Worm (Caenorhabditis elegans) whole organism, L1 larva: Measurements from ENCODE around the gene K01A11.3.

ENCODE experiments used
- C04F5.9 ChIP-seq: sonication (generic microtip); optimal IDR thresholded peaks from 2 replicates; lab custom pipeline; 2016; ENCODE audit warnings: missing genetic modification characterization, missing compliant biosample characterization
- C16A3.4 ChIP-seq: fragments of 150-350 bp; optimal IDR thresholded peaks from 2 replicates; lab custom pipeline; 2014; ENCODE audit warnings: missing biosample characterization, missing genetic modification characterization
- C34B4.2 ChIP-seq: sonication (generic microtip); optimal IDR thresholded peaks from 2 replicates; lab custom pipeline; 2017; ENCODE audit warnings: mild to moderate bottlenecking, missing genetic modification characterization, missing compliant biosample characterization
- F16B12.6 ChIP-seq: fragments of 150-350 bp; optimal IDR thresholded peaks from 2 replicates; lab custom pipeline; 2014; ENCODE audit warnings: missing biosample characterization, missing genetic modification characterization
- Y116A8C.19 ChIP-seq: sonication (generic microtip); optimal IDR thresholded peaks from 2 replicates; lab custom pipeline; 2016; ENCODE audit warnings: missing compliant biosample characterization, missing genetic modification characterization, borderline replicate concordance
- alr-1 ChIP-seq: fragments of 200-800 bp; sonication (Bioruptor generic); optimal IDR thresholded peaks from 2 replicates; lab custom pipeline; 2018; ENCODE audit warnings: borderline replicate concordance, mild to moderate bottlenecking, missing genetic modification characterization, missing compliant biosample characterization
- aly-2 ChIP-seq: fragments of 150-350 bp; optimal IDR thresholded peaks from 2 replicates; lab custom pipeline; 2014; ENCODE audit warnings: missing biosample characterization, missing genetic modification characterization
- blmp-1 ChIP-seq: fragments of 150-350 bp; optimal IDR thresholded peaks from 2 replicates; lab custom pipeline; 2014; ENCODE audit warnings: missing biosample characterization, missing genetic modification characterization
- ceh-88 ChIP-seq: fragments of 200-800 bp; sonication (Bioruptor generic); IDR thresholded peaks from 2 replicates; pipeline ENCODE4 v1.3.6; 2022; ENCODE audit warnings: missing genetic modification characterization, missing compliant biosample characterization
- ceh-90 ChIP-seq: sonication (generic microtip); optimal IDR thresholded peaks from 2 replicates; lab custom pipeline; 2016; ENCODE audit warnings: missing genetic modification characterization, missing compliant biosample characterization
- efl-1 ChIP-seq, 4 experiments: fragments of 150-350 bp; optimal IDR thresholded peaks in 3 of 4; peaks in 1 of 4; 1 replicate in 1 of 4; 2 replicates in 3 of 4; lab custom pipeline; 2014; ENCODE audit warnings: missing biosample characterization in 2 of 4, missing genetic modification characterization in 2 of 4, missing genetic modification reagents in 2 of 4
- efl-3 ChIP-seq: fragments of 200-800 bp; sonication (Bioruptor generic); optimal IDR thresholded peaks from 2 replicates; lab custom pipeline; 2018; ENCODE audit warnings: mild to moderate bottlenecking, missing genetic modification characterization, missing compliant biosample characterization
- elt-3 ChIP-seq, 6 experiments: fragments of 150-350 bp in 1 of 6; sonication (generic microtip); optimal IDR thresholded peaks; 2 replicates each; lab custom pipeline; 2017 to 2018; ENCODE audit warnings: missing biosample characterization in 6 of 6, missing genetic modification characterization in 6 of 6, inconsistent platforms in 1 of 6
- ets-5 ChIP-seq: fragments of 200-800 bp; sonication (Bioruptor generic); IDR thresholded peaks from 2 replicates; pipeline ENCODE4 v1.3.6; 2022; ENCODE audit warnings: missing genetic modification characterization, missing compliant biosample characterization
- fkh-8 ChIP-seq: sonication (generic microtip); optimal IDR thresholded peaks from 2 replicates; lab custom pipeline; 2016; ENCODE audit warnings: mild to moderate bottlenecking, missing genetic modification characterization, missing compliant biosample characterization
- grh-1 ChIP-seq: fragments of 200-800 bp; sonication (Bioruptor generic); IDR thresholded peaks from 2 replicates; pipeline ENCODE4 v1.3.6; 2022; ENCODE audit warnings: missing genetic modification reagents, missing genetic modification characterization, missing compliant biosample characterization
- irx-1 ChIP-seq: sonication (generic microtip); optimal IDR thresholded peaks from 2 replicates; lab custom pipeline; 2016; ENCODE audit warnings: missing genetic modification characterization, missing compliant biosample characterization
- isw-1 ChIP-seq: fragments of 200-800 bp; sonication (Bioruptor generic); IDR thresholded peaks from 2 replicates; pipeline ENCODE4 v1.3.6; 2022; ENCODE audit warnings: missing genetic modification characterization, missing compliant biosample characterization
- lin-14 ChIP-seq: fragments of 200-800 bp; sonication (Bioruptor generic); optimal IDR thresholded peaks from 2 replicates; lab custom pipeline; 2018; ENCODE audit warnings: mild to moderate bottlenecking, missing genetic modification characterization, moderate library complexity, missing compliant biosample characterization
- lin-35 ChIP-seq, 2 experiments: fragments of 150-350 bp; optimal IDR thresholded peaks; 2 replicates each; lab custom pipeline; 2014; ENCODE audit warnings: missing biosample characterization in 2 of 2, missing genetic modification characterization in 2 of 2, missing genetic modification reagents in 2 of 2
- lin-39 ChIP-seq: fragments of 150-350 bp; optimal IDR thresholded peaks from 2 replicates; lab custom pipeline; 2014; ENCODE audit warnings: missing biosample characterization, missing genetic modification reagents, missing genetic modification characterization
- lir-3 ChIP-seq: sonication (generic microtip); optimal IDR thresholded peaks from 2 replicates; lab custom pipeline; 2016; ENCODE audit warnings: mild to moderate bottlenecking, missing genetic modification characterization, moderate library complexity, missing compliant biosample characterization; ENCODE audit not compliant: poor library complexity
- nhr-11 ChIP-seq: fragments of 150-350 bp; optimal IDR thresholded peaks from 2 replicates; lab custom pipeline; 2014; ENCODE audit warnings: missing biosample characterization, missing genetic modification characterization
- nhr-12 ChIP-seq: sonication (generic microtip); optimal IDR thresholded peaks from 2 replicates; lab custom pipeline; 2017; ENCODE audit warnings: missing biosample characterization, missing genetic modification characterization
- nhr-19 ChIP-seq: fragments of 200-800 bp; sonication (Bioruptor generic); conservative IDR thresholded peaks from 2 replicates; pipeline ENCODE4 v1.3.6; 2022; ENCODE audit warnings: missing genetic modification characterization, missing compliant biosample characterization
- nhr-20 ChIP-seq: sonication (generic microtip); optimal IDR thresholded peaks from 2 replicates; lab custom pipeline; 2016; ENCODE audit warnings: mild to moderate bottlenecking, missing genetic modification characterization, missing compliant biosample characterization
- nhr-28 ChIP-seq: fragments of 150-350 bp; optimal IDR thresholded peaks from 2 replicates; lab custom pipeline; 2014; ENCODE audit warnings: missing biosample characterization, missing genetic modification characterization
- nhr-47 ChIP-seq: sonication (generic microtip); optimal IDR thresholded peaks from 2 replicates; lab custom pipeline; 2016; ENCODE audit warnings: mild to moderate bottlenecking, missing genetic modification characterization, moderate library complexity, missing compliant biosample characterization
- nhr-85 ChIP-seq: sonication (generic microtip); peaks from one replicate; lab custom pipeline; 2016; ENCODE audit warnings: missing genetic modification characterization, inconsistent platforms, missing compliant biosample characterization
- nhr-90 ChIP-seq: sonication (generic microtip); optimal IDR thresholded peaks from 2 replicates; lab custom pipeline; 2016; ENCODE audit warnings: mild to moderate bottlenecking, missing genetic modification characterization, missing compliant biosample characterization; ENCODE audit not compliant: poor library complexity
- pag-3 ChIP-seq: sonication (generic microtip); optimal IDR thresholded peaks from 2 replicates; lab custom pipeline; 2017; ENCODE audit warnings: missing genetic modification characterization, mild to moderate bottlenecking, missing compliant biosample characterization, antibody characterized with exemption, borderline replicate concordance; ENCODE audit not compliant: insufficient read depth
- pax-3 ChIP-seq: fragments of 200-800 bp; sonication (Bioruptor generic); optimal IDR thresholded peaks from 2 replicates; lab custom pipeline; 2018; ENCODE audit warnings: mild to moderate bottlenecking, missing genetic modification characterization, moderate library complexity, missing compliant biosample characterization
- pqm-1 ChIP-seq: sonication (generic microtip); optimal IDR thresholded peaks from 3 replicates; lab custom pipeline; 2017; ENCODE audit warnings: missing biosample characterization, missing genetic modification characterization
- rnt-1 ChIP-seq: sonication (generic microtip); optimal IDR thresholded peaks from 2 replicates; lab custom pipeline; 2016; ENCODE audit warnings: mild to moderate bottlenecking, missing genetic modification characterization, moderate library complexity, missing compliant biosample characterization
- sptf-1 ChIP-seq: fragments of 150-350 bp; optimal IDR thresholded peaks from 2 replicates; lab custom pipeline; 2014; ENCODE audit warnings: missing biosample characterization, missing genetic modification characterization
- sup-37 ChIP-seq: fragments of 200-800 bp; sonication (Bioruptor generic); optimal IDR thresholded peaks from 2 replicates; lab custom pipeline; 2018; ENCODE audit warnings: mild to moderate bottlenecking, missing genetic modification characterization, missing compliant biosample characterization
- swsn-7 ChIP-seq: sonication (generic microtip); optimal IDR thresholded peaks from 2 replicates; lab custom pipeline; 2016; ENCODE audit warnings: missing genetic modification characterization, missing compliant biosample characterization
- tbx-2 ChIP-seq: sonication (generic microtip); optimal IDR thresholded peaks from 2 replicates; lab custom pipeline; 2016; ENCODE audit warnings: missing genetic modification characterization, missing compliant biosample characterization
- unc-30 ChIP-seq: sonication (generic microtip); optimal IDR thresholded peaks from 2 replicates; lab custom pipeline; 2017; ENCODE audit warnings: missing biosample characterization, missing genetic modification characterization
- unc-98 ChIP-seq: fragments of 200-800 bp; sonication (Bioruptor generic); IDR thresholded peaks from 2 replicates; pipeline ENCODE4 v1.3.6; 2022; ENCODE audit warnings: missing genetic modification characterization, missing compliant biosample characterization
- vab-15 ChIP-seq: sonication (generic microtip); optimal IDR thresholded peaks from 2 replicates; lab custom pipeline; 2017; ENCODE audit warnings: missing genotype, mild to moderate bottlenecking, missing genetic modification characterization, missing compliant biosample characterization
- xbp-1 ChIP-seq: sonication (generic microtip); optimal IDR thresholded peaks from 2 replicates; lab custom pipeline; 2016; ENCODE audit warnings: missing genetic modification characterization, missing compliant biosample characterization
- ztf-11 ChIP-seq, 2 experiments: sonication (generic microtip); optimal IDR thresholded peaks; 2 replicates each; lab custom pipeline; 2016 to 2017; ENCODE audit warnings: missing genetic modification characterization in 2 of 2, missing biosample characterization in 1 of 2, missing compliant biosample characterization in 1 of 2

The K01A11.3 gene

ce11 chrIII:3480236-3480635 is 27.8 kb upstream of the K01A11.3 start (continued):
- TF ChIP-seq unc-98 (GFP tag; lab: Robert Waterston, UW) (no peak), rnt-1 (tag; lab: Kevin White, UChicago) (no peak), sup-37 (no peak), nhr-85 (peak; percentile 63), swsn-7 (no peak), ets-5 (GFP tag; lab: Robert Waterston, UW) (no peak), ztf-11 (tag; optimal IDR thresholded peaks at IDR 0.05; lab: Kevin White, UChicago) (no peak)

ce11 chrIII:3478795-3479398 is 26.5 kb upstream of the K01A11.3 start:
- TF ChIP-seq blmp-1 (peak; percentile 50), F16B12.6 (no peak), nhr-85 (peak; percentile 31), ceh-90 (no peak), elt-3 (tag; optimal IDR thresholded peaks at IDR 0.05; lab: Kevin White, UChicago) (no peak), grh-1 (GFP tag; lab: Robert Waterston, UW) (no peak), lin-14 (GFP tag; lab: Kevin White, UChicago) (peak; percentile 26), rnt-1 (tag; lab: Kevin White, UChicago) (peak; percentile 0)

ce11 chrIII:3477375-3477774 is 25.0 kb upstream of the K01A11.3 start:
- TF ChIP-seq ceh-88 (GFP tag; lab: Robert Waterston, UW) (no peak), F16B12.6 (no peak), lin-39 (tag; lab: Kevin White, UChicago) (no peak), nhr-47 (tag; lab: Kevin White, UChicago) (no peak), C16A3.4 (tag; lab: Kevin White, UChicago) (no peak), nhr-12 (tag; lab: Kevin White, UChicago) (no peak), nhr-11 (no peak), irx-1 (no peak), sptf-1 (tag; lab: Kevin White, UChicago) (no peak), alr-1 (tag; lab: Kevin White, UChicago) (no peak), rnt-1 (tag; lab: Kevin White, UChicago) (no peak), pax-3 (tag; lab: Kevin White, UChicago) (no peak)

- TF ChIP-seq unc-30 (tag; lab: Kevin White, UChicago) = no peak
- TF ChIP-seq C34B4.2 (tag; lab: Kevin White, UChicago) = no peak
- TF ChIP-seq sptf-1 (tag; lab: Kevin White, UChicago) = no peak
- no peak for TF ChIP-seq lin-39 (tag; lab: Kevin White, UChicago)
- peak; percentile 82 for TF ChIP-seq nhr-85
- peak; percentile 24 for TF ChIP-seq rnt-1 (tag; lab: Kevin White, UChicago)
- TF ChIP-seq nhr-28 (tag; lab: Kevin White, UChicago) = no peak
- peak; percentile 75 for TF ChIP-seq fkh-8 (tag; lab: Kevin White, UChicago)
- TF ChIP-seq elt-3 (tag; optimal IDR thresholded peaks at IDR 0.05; lab: Kevin White, UChicago) = no peak
- no peak for TF ChIP-seq pqm-1 (tag; lab: Kevin White, UChicago)
- peak; percentile 41 for TF ChIP-seq lin-14 (GFP tag; lab: Kevin White, UChicago)
- TF ChIP-seq tbx-2 = peak; percentile 73
- TF ChIP-seq nhr-20 = peak; percentile 59
- peak; percentile 47 for TF ChIP-seq nhr-19 (GFP tag; lab: Robert Waterston, UW)
- peak; percentile 82 for TF ChIP-seq lir-3 (tag; lab: Kevin White, UChicago)
- peak; percentile 31 for TF ChIP-seq irx-1
- peak; percentile 27 for TF ChIP-seq C04F5.9
- peak; percentile 96 for TF ChIP-seq pax-3 (tag; lab: Kevin White, UChicago)
- TF ChIP-seq nhr-90 (tag; lab: Kevin White, UChicago) = peak; percentile 86
- TF ChIP-seq Y116A8C.19 = peak; percentile 77
- TF ChIP-seq ceh-90 = peak; percentile 81
- TF ChIP-seq efl-3 (GFP tag; lab: Kevin White, UChicago) = peak; percentile 22
- peak; percentile 78 for TF ChIP-seq isw-1 (GFP tag; lab: Robert Waterston, UW)
- TF ChIP-seq vab-15 = peak; percentile 11
- peak; percentile 40 for TF ChIP-seq swsn-7
- TF ChIP-seq ets-5 (GFP tag; lab: Robert Waterston, UW) = no peak
- TF ChIP-seq nhr-47 (tag; lab: Kevin White, UChicago) = peak; percentile 77
- TF ChIP-seq xbp-1 (tag; lab: Kevin White, UChicago) = peak; percentile 60
- TF ChIP-seq lin-35 (GFP tag; optimal IDR thresholded peaks at IDR 0.05; lab: Kevin White, UChicago) = peak in 1 of 2 experiments; percentile 11
- no peak for TF ChIP-seq pag-3
- peak; percentile 14 to 23 for TF ChIP-seq efl-1 (optimal IDR thresholded peaks at IDR 0.05; lab: Kevin White, UChicago)
- peak; percentile 14 to 91 for TF ChIP-seq efl-1 (GFP tag; optimal IDR thresholded peaks at IDR 0.05 in 1 of 2; lab: Kevin White, UChicago)
- peak; percentile 1 for TF ChIP-seq aly-2 (tag; lab: Kevin White, UChicago)
Measured at ce11 chrIII:3476245-3476644, 23.8 kb upstream of the K01A11.3 start.
